Fruit fly (Drosophila melanogaster) whole organism, embryonic: ENCODE results near the gene mus101.

Experiments used
- CG11093 ChIP-seq: fragments of 200-800 bp; sonication (Bioruptor generic); IDR thresholded peaks from 3 replicates; pipeline ENCODE4 v1.3.6; 2022; ENCODE audit warnings: missing biosample characterization, missing genetic modification characterization
- CG12942 ChIP-seq: fragments of 200-800 bp; sonication (Bioruptor generic); optimal IDR thresholded peaks from 3 replicates; lab custom pipeline; 2016; ENCODE audit warnings: missing biosample characterization, missing genetic modification characterization
- CG14860 ChIP-seq: fragments of 200-800 bp; sonication (Bioruptor generic); IDR thresholded peaks from 3 replicates; pipeline ENCODE4 v1.3.6; 2022; ENCODE audit warnings: missing biosample characterization, missing genetic modification characterization; ENCODE audit not compliant: partially characterized antibody
- CG1602 ChIP-seq: fragments of 200-800 bp; sonication (Bioruptor generic); optimal IDR thresholded peaks from 3 replicates; lab custom pipeline; 2016; ENCODE audit warnings: missing biosample characterization, missing genetic modification characterization
- CG17568 ChIP-seq: fragments of 200-800 bp; sonication (Bioruptor generic); optimal IDR thresholded peaks from 2 replicates; lab custom pipeline; 2018; ENCODE audit warnings: missing biosample characterization, mild to moderate bottlenecking, missing genetic modification characterization, moderate library complexity
- CG18011 ChIP-seq: fragments of 200-800 bp; sonication (Bioruptor generic); optimal IDR thresholded peaks from 2 replicates; lab custom pipeline; 2017; ENCODE audit warnings: missing biosample characterization, missing genetic modification characterization, mild to moderate bottlenecking, moderate library complexity, missing genotype
- CG18599 ChIP-seq: fragments of 200-800 bp; sonication (Bioruptor generic); optimal IDR thresholded peaks from 3 replicates; lab custom pipeline; 2017; ENCODE audit warnings: missing biosample characterization, missing genetic modification characterization, mild to moderate bottlenecking, moderate library complexity, missing genetic modification reagents
- CG2678 ChIP-seq: fragments of 200-800 bp; sonication (Bioruptor generic); optimal IDR thresholded peaks from 3 replicates; lab custom pipeline; 2019; ENCODE audit warnings: missing biosample characterization, mild to moderate bottlenecking, missing genetic modification characterization, moderate library complexity
- CG34224 ChIP-seq: fragments of 200-800 bp; sonication (Bioruptor generic); IDR thresholded peaks from 3 replicates; pipeline ENCODE4 v1.3.6; 2022; ENCODE audit warnings: missing biosample characterization, missing genetic modification characterization; ENCODE audit not compliant: partially characterized antibody
- CG34422 ChIP-seq: fragments of 200-800 bp; sonication (Bioruptor generic); IDR thresholded peaks from 3 replicates; pipeline ENCODE4 v1.3.6; 2022; ENCODE audit warnings: missing biosample characterization, missing genetic modification characterization
- CG4282 ChIP-seq: fragments of 200-800 bp; sonication (Bioruptor generic); optimal IDR thresholded peaks from 2 replicates; lab custom pipeline; 2016; ENCODE audit warnings: missing biosample characterization, missing genetic modification characterization
- CG5953 ChIP-seq: fragments of 200-800 bp; sonication (Bioruptor generic); IDR thresholded peaks from 2 replicates; pipeline ENCODE4 v1.3.6; 2022; ENCODE audit warnings: missing biosample characterization, missing genetic modification characterization
- CG6272 ChIP-seq: fragments of 200-800 bp; sonication (Bioruptor generic); IDR thresholded peaks from 2 replicates; pipeline ENCODE4 v1.3.6; 2022; ENCODE audit warnings: missing biosample characterization, missing genetic modification characterization
- CG6654 ChIP-seq: fragments of 200-800 bp; sonication (Bioruptor generic); optimal IDR thresholded peaks from 2 replicates; lab custom pipeline; 2017; ENCODE audit warnings: missing biosample characterization, mild to moderate bottlenecking, missing genetic modification characterization
- CG6813 ChIP-seq: fragments of 200-800 bp; sonication (Bioruptor generic); optimal IDR thresholded peaks from 2 replicates; lab custom pipeline; 2017; ENCODE audit warnings: missing biosample characterization, missing genetic modification characterization, mild to moderate bottlenecking, moderate library complexity, missing genetic modification reagents
- CG7786 ChIP-seq: fragments of 200-800 bp; sonication (Bioruptor generic); optimal IDR thresholded peaks from 2 replicates; lab custom pipeline; 2016; ENCODE audit warnings: missing biosample characterization, missing genetic modification characterization
- CG9876 ChIP-seq: fragments of 200-800 bp; sonication (Bioruptor generic); optimal IDR thresholded peaks from 2 replicates; lab custom pipeline; 2016; ENCODE audit warnings: missing biosample characterization, missing genetic modification characterization
- CG9932 ChIP-seq: fragments of 200-800 bp; sonication (Bioruptor generic); IDR thresholded peaks from 2 replicates; pipeline ENCODE4 v1.3.6; 2022; ENCODE audit warnings: missing biosample characterization, missing genetic modification characterization
- Dek ChIP-seq: fragments of 200-800 bp; sonication (Bioruptor generic); optimal IDR thresholded peaks from 3 replicates; lab custom pipeline; 2019; ENCODE audit warnings: missing biosample characterization, mild to moderate bottlenecking, missing genetic modification characterization, moderate library complexity
- H15 ChIP-seq: fragments of 200-800 bp; sonication (Bioruptor generic); IDR thresholded peaks from 3 replicates; pipeline ENCODE4 v1.3.6; 2022; ENCODE audit warnings: missing biosample characterization, missing genetic modification characterization
- HLHmδ ChIP-seq: fragments of 200-800 bp; sonication (Bioruptor generic); optimal IDR thresholded peaks from 2 replicates; lab custom pipeline; 2018; ENCODE audit warnings: missing biosample characterization, mild to moderate bottlenecking, missing genetic modification characterization, moderate library complexity
- Hmr ChIP-seq: fragments of 200-800 bp; sonication (Bioruptor generic); optimal IDR thresholded peaks from 3 replicates; lab custom pipeline; 2017; ENCODE audit warnings: mild to moderate bottlenecking, missing biosample characterization, missing genetic modification reagents, missing genetic modification characterization
- Hr39 ChIP-seq: fragments of >200 bp; optimal IDR thresholded peaks from 2 replicates; lab custom pipeline; 2017
- Lim3 ChIP-seq: fragments of 200-800 bp; sonication (Bioruptor generic); IDR thresholded peaks from 2 replicates; pipeline ENCODE4 v1.3.6; 2022; ENCODE audit warnings: missing biosample characterization, missing genetic modification characterization
- MESR4 ChIP-seq: fragments of 200-800 bp; sonication (Bioruptor generic); optimal IDR thresholded peaks from 2 replicates; lab custom pipeline; 2018; ENCODE audit warnings: missing biosample characterization, mild to moderate bottlenecking, missing genetic modification characterization, moderate library complexity
- PHDP ChIP-seq: fragments of 200-800 bp; sonication (Bioruptor generic); optimal IDR thresholded peaks from 3 replicates; lab custom pipeline; 2018; ENCODE audit warnings: missing biosample characterization, mild to moderate bottlenecking, missing genetic modification characterization, moderate library complexity
- Sry-δ ChIP-seq: fragments of 200-800 bp; sonication (Bioruptor generic); optimal IDR thresholded peaks from 2 replicates; lab custom pipeline; 2016; ENCODE audit warnings: missing biosample characterization, missing genetic modification characterization
- Ssrp ChIP-seq: fragments of 200-800 bp; sonication (Bioruptor generic); optimal IDR thresholded peaks from 2 replicates; lab custom pipeline; 2018; ENCODE audit warnings: missing biosample characterization, mild to moderate bottlenecking, missing genetic modification characterization, moderate library complexity
- Vsx1 ChIP-seq: fragments of 200-800 bp; sonication (Bioruptor generic); optimal IDR thresholded peaks from 2 replicates; lab custom pipeline; 2017; ENCODE audit warnings: missing biosample characterization, mild to moderate bottlenecking, missing genetic modification characterization, missing genetic modification reagents
- bbx ChIP-seq: fragments of 200-800 bp; sonication (Bioruptor generic); IDR thresholded peaks from 2 replicates; pipeline ENCODE4 v1.3.6; 2022; ENCODE audit warnings: missing biosample characterization, missing genetic modification characterization; ENCODE audit not compliant: partially characterized antibody
- caup ChIP-seq: fragments of 200-800 bp; sonication (Bioruptor generic); optimal IDR thresholded peaks from 3 replicates; lab custom pipeline; 2017; ENCODE audit warnings: missing biosample characterization, mild to moderate bottlenecking, missing genetic modification characterization, moderate library complexity; ENCODE audit not compliant: severe bottlenecking
- crc ChIP-seq: fragments of 200-800 bp; sonication (Bioruptor generic); optimal IDR thresholded peaks from 2 replicates; lab custom pipeline; 2016; ENCODE audit warnings: missing biosample characterization, missing genetic modification characterization
- ewg ChIP-seq: fragments of 200-800 bp; sonication (Bioruptor generic); optimal IDR thresholded peaks from 3 replicates; lab custom pipeline; 2017; ENCODE audit warnings: mild to moderate bottlenecking, missing biosample characterization, missing genetic modification reagents, missing genetic modification characterization
- exex ChIP-seq: fragments of 200-800 bp; sonication (Bioruptor generic); optimal IDR thresholded peaks from 4 replicates; lab custom pipeline; 2018; ENCODE audit warnings: missing biosample characterization, mild to moderate bottlenecking, missing genetic modification characterization, moderate library complexity
- gcm2 ChIP-seq: fragments of 200-800 bp; sonication (Bioruptor generic); optimal IDR thresholded peaks from 2 replicates; lab custom pipeline; 2016; ENCODE audit warnings: missing biosample characterization, missing genetic modification characterization
- gem ChIP-seq: fragments of 200-800 bp; sonication (Bioruptor generic); optimal IDR thresholded peaks from 2 replicates; lab custom pipeline; 2019; ENCODE audit warnings: missing biosample characterization, mild to moderate bottlenecking, missing genetic modification characterization, moderate library complexity
- grau ChIP-seq: fragments of 200-800 bp; optimal IDR thresholded peaks from 3 replicates; lab custom pipeline; 2019; ENCODE audit warnings: missing biosample characterization, mild to moderate bottlenecking, missing genetic modification characterization, moderate library complexity
- gsb-n ChIP-seq: fragments of 200-800 bp; sonication (Bioruptor generic); optimal IDR thresholded peaks from 3 replicates; lab custom pipeline; 2018; ENCODE audit warnings: missing biosample characterization, mild to moderate bottlenecking, missing genetic modification characterization
- jigr1 ChIP-seq: fragments of 200-800 bp; sonication (Bioruptor generic); IDR thresholded peaks from 3 replicates; pipeline ENCODE4 v1.3.6; 2022; ENCODE audit warnings: missing biosample characterization, missing genetic modification characterization
- lilli ChIP-seq: fragments of 200-800 bp; sonication (Bioruptor generic); optimal IDR thresholded peaks from 3 replicates; lab custom pipeline; 2016; ENCODE audit warnings: missing biosample characterization, missing genetic modification characterization
- pita ChIP-seq: fragments of 200-800 bp; sonication (Bioruptor generic); optimal IDR thresholded peaks from 2 replicates; lab custom pipeline; 2017; ENCODE audit warnings: missing biosample characterization, mild to moderate bottlenecking, missing genetic modification characterization
- prd ChIP-seq, 3 experiments: fragments of >200 bp in 2 of 3; fragments of 200-800 bp in 1 of 3; sonication (Bioruptor generic) in 1 of 3; optimal IDR thresholded peaks in 2 of 3; IDR thresholded peaks in 1 of 3; 2 replicates in 2 of 3; 3 replicates in 1 of 3; pipeline versions ENCODE4 v1.3.6 to Lab custom; 2017 to 2022; ENCODE audit warnings: missing biosample characterization in 1 of 3, missing genetic modification characterization in 1 of 3
- pzg ChIP-seq: fragments of 200-800 bp; sonication (Bioruptor generic); optimal IDR thresholded peaks from 3 replicates; lab custom pipeline; 2018; ENCODE audit warnings: missing biosample characterization, mild to moderate bottlenecking, missing genetic modification characterization, moderate library complexity
- sens ChIP-seq: fragments of 200-800 bp; sonication (Bioruptor generic); peaks from one replicate; lab custom pipeline; 2016; ENCODE audit warnings: missing biosample characterization, missing genetic modification characterization
- sr ChIP-seq: fragments of 200-800 bp; sonication (Bioruptor generic); IDR thresholded peaks from 3 replicates; pipeline ENCODE4 v1.3.6; 2022; ENCODE audit warnings: missing biosample characterization, missing genetic modification characterization
- tap ChIP-seq: fragments of 200-800 bp; optimal IDR thresholded peaks from 3 replicates; lab custom pipeline; 2019; ENCODE audit warnings: missing biosample characterization, mild to moderate bottlenecking, missing genetic modification characterization, moderate library complexity
- tll ChIP-seq, 2 experiments: fragments of 200-800 bp in 1 of 2; fragments of >200 bp in 1 of 2; sonication (Bioruptor generic) in 1 of 2; optimal IDR thresholded peaks; 2 replicates each; lab custom pipeline; 2017 to 2019; ENCODE audit warnings: missing biosample characterization in 2 of 2, missing genetic modification characterization in 2 of 2, mild to moderate bottlenecking in 1 of 2, moderate library complexity in 1 of 2
- twi ChIP-seq: fragments of 200-800 bp; optimal IDR thresholded peaks from 2 replicates; lab custom pipeline; 2019; ENCODE audit warnings: missing biosample characterization, mild to moderate bottlenecking, missing genetic modification characterization, moderate library complexity
- unpg ChIP-seq: fragments of 200-800 bp; sonication (Bioruptor generic); optimal IDR thresholded peaks from 3 replicates; lab custom pipeline; 2018; ENCODE audit warnings: missing biosample characterization, mild to moderate bottlenecking, missing genetic modification characterization, moderate library complexity
- zf30C ChIP-seq: fragments of 200-800 bp; sonication (Bioruptor generic); optimal IDR thresholded peaks from 3 replicates; lab custom pipeline; 2018; ENCODE audit warnings: missing biosample characterization, mild to moderate bottlenecking, missing genetic modification characterization

mus101 gene

DNA sequence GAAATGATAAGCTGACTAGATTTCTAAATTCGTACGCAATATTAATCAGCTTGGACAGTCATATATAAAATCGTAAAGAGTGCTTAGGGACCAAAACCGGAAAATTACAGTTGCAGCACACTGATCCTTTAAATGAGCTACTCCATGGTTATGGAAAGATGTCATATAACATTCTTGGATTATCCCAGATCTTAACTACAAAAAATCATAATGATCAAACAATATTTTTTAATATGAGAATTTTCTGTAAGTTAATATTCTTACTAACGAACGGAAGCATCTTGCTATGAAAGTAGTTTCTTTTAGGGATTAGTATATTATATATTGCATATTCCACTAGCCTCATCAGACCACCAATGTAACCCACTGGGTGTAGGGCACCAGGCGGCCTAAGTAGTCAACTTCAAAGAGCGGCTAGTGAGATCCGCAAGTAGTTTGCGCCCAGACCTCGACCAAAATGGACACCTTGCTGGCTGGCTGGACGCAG lies 45.5 kb upstream of the mus101 start, which contains the start of gene CG11162 (continued):
- no peak for TF ChIP-seq CG34422 (GFP tag; lab: Robert Waterston, UW)
- TF ChIP-seq Ssrp (tag; lab: Kevin White, UChicago) = no peak
- no peak for TF ChIP-seq tap (tag; lab: Kevin White, UChicago)
- peak; percentile 58 for TF ChIP-seq grau (tag; lab: Kevin White, UChicago)
- no peak for TF ChIP-seq pzg (GFP tag; lab: Kevin White, UChicago)
- TF ChIP-seq Dek (tag; lab: Kevin White, UChicago) = no peak
- no peak for TF ChIP-seq CG4282
- no peak for TF ChIP-seq ewg
- peak; percentile 75 for TF ChIP-seq exex (tag; lab: Kevin White, UChicago)
- TF ChIP-seq CG12942 (GFP tag; lab: Kevin White, UChicago) = no peak
- TF ChIP-seq gem (tag; lab: Kevin White, UChicago) = peak; percentile 40
- TF ChIP-seq Sry-δ (GFP tag; lab: Kevin White, UChicago) = no peak
- TF ChIP-seq CG17568 (GFP tag; lab: Kevin White, UChicago) = no peak
- TF ChIP-seq CG6272 (GFP tag; lab: Robert Waterston, UW) = no peak
- TF ChIP-seq Hmr = peak; percentile 68
- no peak for TF ChIP-seq CG6813 (GFP tag; lab: Kevin White, UChicago)
- peak; percentile 28 for TF ChIP-seq CG7786 (GFP tag; lab: Kevin White, UChicago)
- no peak for TF ChIP-seq CG34224 (GFP tag; lab: Robert Waterston, UW)
- no peak for TF ChIP-seq gcm2 (GFP tag; lab: Kevin White, UChicago)
- TF ChIP-seq Hr39 (lab: Kevin White, UChicago) = no peak
- TF ChIP-seq CG11093 = no peak
- TF ChIP-seq prd (optimal IDR thresholded peaks at IDR 0.05; lab: Kevin White, UChicago) = no peak
- no peak for TF ChIP-seq prd (GFP tag; IDR thresholded peaks at IDR 0.05; lab: Robert Waterston, UW)
- TF ChIP-seq CG14860 = no peak
- TF ChIP-seq lilli (GFP tag; lab: Kevin White, UChicago) = peak; percentile 64
- TF ChIP-seq jigr1 (GFP tag; lab: Robert Waterston, UW) = no peak
- TF ChIP-seq CG6654 (GFP tag; lab: Kevin White, UChicago) = no peak
- no peak for TF ChIP-seq CG9876 (GFP tag; lab: Kevin White, UChicago)
- TF ChIP-seq gsb-n (tag; lab: Kevin White, UChicago) = no peak
- TF ChIP-seq unpg (GFP tag; lab: Kevin White, UChicago) = no peak
- TF ChIP-seq CG1602 (GFP tag; lab: Kevin White, UChicago) = no peak
- TF ChIP-seq Lim3 (GFP tag; lab: Robert Waterston, UW) = no peak
- TF ChIP-seq H15 (GFP tag; lab: Robert Waterston, UW) = no peak
- no peak for TF ChIP-seq tll (GFP tag; optimal IDR thresholded peaks at IDR 0.05; lab: Kevin White, UChicago)
- no peak for TF ChIP-seq crc (GFP tag; lab: Kevin White, UChicago)
- no peak for TF ChIP-seq caup
- TF ChIP-seq CG2678 = peak; percentile 77
- no peak for TF ChIP-seq CG5953
- no peak for TF ChIP-seq bbx
- no peak for TF ChIP-seq HLHmδ (GFP tag; lab: Kevin White, UChicago)
- no peak for TF ChIP-seq twi (tag; lab: Kevin White, UChicago)
- no peak for TF ChIP-seq sr (GFP tag; lab: Robert Waterston, UW)
- TF ChIP-seq Vsx1 (GFP tag; lab: Kevin White, UChicago) = no peak
- TF ChIP-seq CG18599 = peak; percentile 86
- peak; percentile 40 for TF ChIP-seq CG9932 (GFP tag; lab: Robert Waterston, UW)
- TF ChIP-seq MESR4 (GFP tag; lab: Kevin White, UChicago) = no peak
- TF ChIP-seq pita = no peak
- peak; percentile 7 for TF ChIP-seq sens (GFP tag; lab: Kevin White, UChicago)
- no peak for TF ChIP-seq PHDP (tag; lab: Kevin White, UChicago)
- TF ChIP-seq CG18011 = no peak
- TF ChIP-seq zf30C = no peak
